Fruit fly (Drosophila melanogaster) Kc167 (cell line): Measurements from ENCODE around the gene Polr1E.

ENCODE experiments used
- Sin3A ChIP-seq: fragments of >200 bp; optimal IDR thresholded peaks from 2 replicates; lab custom pipeline; 2018; ENCODE audit warnings: missing external identifiers
- psq ChIP-seq: fragments of >200 bp; optimal IDR thresholded peaks from 2 replicates; lab custom pipeline; 2017; ENCODE audit warnings: missing external identifiers

- TF ChIP-seq psq (lab: Kevin White, UChicago) (no peak), Sin3A (lab: Kevin White, UChicago) (no peak)
These were observed 3.9 kb downstream of the Polr1E start for dm6 chr3R:18297444-18298297.
